Fruit fly (Drosophila melanogaster): ENCODE measurements around the gene BtbVII.

The BtbVII gene

DNA sequence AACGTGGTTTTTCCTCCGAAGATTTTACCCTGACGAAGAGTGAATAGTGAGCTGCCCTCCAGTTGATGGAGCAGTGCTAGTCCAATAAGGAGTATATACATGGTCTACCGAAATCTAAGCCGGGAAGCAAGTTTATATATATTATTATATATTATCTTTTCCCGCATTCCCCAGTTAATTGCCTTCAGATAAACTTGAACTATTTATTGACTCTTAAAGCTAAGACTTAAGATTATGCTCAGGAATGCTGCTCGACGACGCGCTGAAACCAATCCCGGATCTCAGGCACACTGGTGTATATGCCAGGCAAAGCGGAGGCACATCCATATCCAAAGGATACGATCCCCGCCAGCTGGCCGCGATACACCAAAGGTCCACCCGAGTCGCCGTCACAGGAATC is 56.9 kb downstream of the BtbVII start, which contains the start of gene CG32277:
Gene CG32277 (minus strand): TSS at position 101 of the 400 bp plus-strand sequence.
- TF ChIP-seq CG4496 (GFP tag; IDR thresholded peaks at IDR 0.05) (no peak), Pif1A (GFP tag; optimal IDR thresholded peaks at IDR 0.05) (no peak), CG8301 (tag; optimal IDR thresholded peaks at IDR 0.05) (no peak), D1 (tag; optimal IDR thresholded peaks at IDR 0.05) (no peak), CG8159 (tag; optimal IDR thresholded peaks at IDR 0.05) (no peak), Ets98B (GFP tag; IDR thresholded peaks at IDR 0.05) (no peak), fd96Ca (GFP tag; IDR thresholded peaks at IDR 0.05) (no peak), CG14655 (GFP tag; optimal IDR thresholded peaks at IDR 0.05) (no peak), CG9948 (tag; optimal IDR thresholded peaks at IDR 0.05) (no peak), CG13204 (GFP tag; optimal IDR thresholded peaks at IDR 0.05) (no peak), CG17806 (tag; optimal IDR thresholded peaks at IDR 0.05) (no peak), CG12605 (GFP tag; IDR thresholded peaks at IDR 0.05) (no peak), CG32121 (GFP tag; IDR thresholded peaks at IDR 0.05) (no peak), EcR (GFP tag; optimal IDR thresholded peaks at IDR 0.05) (no peak), CG15710 (tag; optimal IDR thresholded peaks at IDR 0.05) (no peak)

DNA sequence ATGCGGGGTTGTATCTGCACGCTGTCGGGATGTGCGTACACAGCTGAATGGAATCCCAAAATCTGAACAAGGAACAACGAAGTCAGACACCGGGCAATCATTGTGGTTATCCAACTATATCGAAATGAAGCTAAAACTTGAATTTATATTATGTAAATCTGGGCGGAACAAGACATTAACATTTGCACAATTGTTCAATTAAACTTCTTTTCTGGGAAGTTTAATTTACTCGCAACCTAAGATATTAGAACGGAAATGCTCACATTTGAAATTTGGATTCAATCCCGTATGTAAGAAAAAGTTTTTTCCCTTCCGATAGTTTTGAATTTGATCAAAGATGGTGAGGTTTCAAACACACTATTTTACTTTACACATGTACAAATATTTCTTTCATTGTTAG is 57.8 kb downstream of the BtbVII start, which contains the start of gene CG33160:
Gene CG33160 (minus strand): TSS at position 101 of the 400 bp plus-strand sequence.
- TF ChIP-seq Pif1B (GFP tag; optimal IDR thresholded peaks at IDR 0.05) (no peak), EcR (GFP tag; optimal IDR thresholded peaks at IDR 0.05) (no peak), CG8159 (tag; optimal IDR thresholded peaks at IDR 0.05) (no peak), CG13204 (GFP tag; optimal IDR thresholded peaks at IDR 0.05) (no peak), CG14655 (GFP tag; optimal IDR thresholded peaks at IDR 0.05) (no peak), Snoo (tag; optimal IDR thresholded peaks at IDR 0.05) (no peak), CG32121 (GFP tag; IDR thresholded peaks at IDR 0.05) (no peak), fd96Ca (GFP tag; IDR thresholded peaks at IDR 0.05) (no peak)
